Fruit fly (Drosophila melanogaster) whole organism, embryonic: Measurements from ENCODE around the gene senju.

Source experiments
- Ada2b ChIP-seq: fragments of 200-800 bp; sonication (Bioruptor generic); IDR thresholded peaks from 2 replicates; pipeline ENCODE4 v1.3.6; 2022; ENCODE audit warnings: missing biosample characterization, missing genetic modification characterization
- Asciz ChIP-seq: fragments of 200-800 bp; sonication (Bioruptor generic); optimal IDR thresholded peaks from 2 replicates; lab custom pipeline; 2017; ENCODE audit warnings: missing biosample characterization, mild to moderate bottlenecking, missing genetic modification characterization, missing genetic modification reagents
- CG10209 ChIP-seq: fragments of 200-800 bp; sonication (Bioruptor generic); optimal IDR thresholded peaks from 3 replicates; lab custom pipeline; 2017; ENCODE audit warnings: missing biosample characterization, mild to moderate bottlenecking, missing genetic modification characterization, missing genetic modification reagents
- CG11456 ChIP-seq: fragments of 200-800 bp; sonication (Bioruptor generic); IDR thresholded peaks from 3 replicates; pipeline ENCODE4 v1.3.6; 2022; ENCODE audit warnings: missing biosample characterization, missing genetic modification characterization
- CG11696 ChIP-seq: fragments of 200-800 bp; sonication (Bioruptor generic); IDR thresholded peaks from 2 replicates; pipeline ENCODE4 v1.3.6; 2022; ENCODE audit warnings: missing biosample characterization, missing genetic modification characterization
- CG12219 ChIP-seq: fragments of 200-800 bp; sonication (Bioruptor generic); optimal IDR thresholded peaks from 3 replicates; lab custom pipeline; 2018; ENCODE audit warnings: missing biosample characterization, mild to moderate bottlenecking, missing genetic modification characterization
- CG1233 ChIP-seq: fragments of 200-800 bp; sonication (Bioruptor generic); optimal IDR thresholded peaks from 4 replicates; lab custom pipeline; 2018; ENCODE audit warnings: missing biosample characterization, mild to moderate bottlenecking, missing genetic modification characterization
- CG14710 ChIP-seq: fragments of 200-800 bp; sonication (Bioruptor generic); optimal IDR thresholded peaks from 3 replicates; lab custom pipeline; 2019; ENCODE audit warnings: missing biosample characterization, mild to moderate bottlenecking, missing genetic modification characterization, moderate library complexity
- CG1529 ChIP-seq: fragments of 200-800 bp; sonication (Bioruptor generic); optimal IDR thresholded peaks from 3 replicates; lab custom pipeline; 2018; ENCODE audit warnings: missing biosample characterization, missing genetic modification characterization
- CG1602 ChIP-seq: fragments of 200-800 bp; sonication (Bioruptor generic); optimal IDR thresholded peaks from 3 replicates; lab custom pipeline; 2016; ENCODE audit warnings: missing biosample characterization, missing genetic modification characterization
- CG1603 ChIP-seq: fragments of 200-800 bp; sonication (Bioruptor generic); optimal IDR thresholded peaks from 2 replicates; lab custom pipeline; 2019; ENCODE audit warnings: missing biosample characterization, mild to moderate bottlenecking, missing genetic modification characterization, moderate library complexity
- CG16779 ChIP-seq: fragments of 200-800 bp; sonication (Bioruptor generic); IDR thresholded peaks from 2 replicates; pipeline ENCODE4 v1.3.6; 2022; ENCODE audit warnings: missing biosample characterization, missing genetic modification characterization
- CG17385 ChIP-seq: fragments of 200-800 bp; sonication (Bioruptor generic); optimal IDR thresholded peaks from 3 replicates; lab custom pipeline; 2018; ENCODE audit warnings: missing biosample characterization, mild to moderate bottlenecking, missing genetic modification characterization
- CG18599 ChIP-seq: fragments of 200-800 bp; sonication (Bioruptor generic); optimal IDR thresholded peaks from 3 replicates; lab custom pipeline; 2017; ENCODE audit warnings: missing biosample characterization, missing genetic modification characterization, mild to moderate bottlenecking, moderate library complexity, missing genetic modification reagents
- CG2202 ChIP-seq: fragments of 200-800 bp; sonication (Bioruptor generic); optimal IDR thresholded peaks from 2 replicates; lab custom pipeline; 2018; ENCODE audit warnings: missing biosample characterization, mild to moderate bottlenecking, missing genetic modification characterization
- CG2889 ChIP-seq: fragments of 200-800 bp; sonication (Bioruptor generic); IDR thresholded peaks from 3 replicates; pipeline ENCODE4 v1.3.6; 2022; ENCODE audit warnings: missing biosample characterization, missing genetic modification characterization
- CG31365 ChIP-seq: fragments of 200-800 bp; sonication (Bioruptor generic); optimal IDR thresholded peaks from 2 replicates; lab custom pipeline; 2018; ENCODE audit warnings: missing biosample characterization, mild to moderate bottlenecking, missing genetic modification characterization
- CG32767 ChIP-seq: fragments of 200-800 bp; sonication (Bioruptor generic); IDR thresholded peaks from 2 replicates; pipeline ENCODE4 v1.3.6; 2022; ENCODE audit warnings: missing biosample characterization, missing genetic modification characterization
- CG3995 ChIP-seq: fragments of 200-800 bp; sonication (Bioruptor generic); optimal IDR thresholded peaks from 3 replicates; lab custom pipeline; 2016; ENCODE audit warnings: missing biosample characterization, missing genetic modification characterization
- CG4730 ChIP-seq: fragments of 200-800 bp; sonication (Bioruptor generic); IDR thresholded peaks from 2 replicates; pipeline ENCODE4 v1.3.6; 2022; ENCODE audit warnings: missing biosample characterization, missing genetic modification characterization
- CG5180 ChIP-seq: fragments of 200-800 bp; sonication (Bioruptor generic); optimal IDR thresholded peaks from 3 replicates; lab custom pipeline; 2017; ENCODE audit warnings: missing biosample characterization, missing genetic modification characterization, mild to moderate bottlenecking, moderate library complexity, missing genetic modification reagents
- CG8478 ChIP-seq: fragments of >200 bp; optimal IDR thresholded peaks from 2 replicates; lab custom pipeline; 2018
- Hr3 ChIP-seq: fragments of 200-800 bp; sonication (Bioruptor generic); optimal IDR thresholded peaks from 3 replicates; lab custom pipeline; 2016; ENCODE audit warnings: missing biosample characterization, missing genetic modification characterization
- Hr51 ChIP-seq, 2 experiments: fragments of 200-800 bp; sonication (Bioruptor generic); optimal IDR thresholded peaks; 2 replicates in 1 of 2; 3 replicates in 1 of 2; lab custom pipeline; 2016 to 2018; ENCODE audit warnings: missing biosample characterization in 2 of 2, missing genetic modification characterization in 2 of 2, mild to moderate bottlenecking in 1 of 2, moderate library complexity in 1 of 2
- Hr78 ChIP-seq, 2 experiments: fragments of 200-800 bp in 1 of 2; fragments of >200 bp in 1 of 2; sonication (Bioruptor generic) in 1 of 2; optimal IDR thresholded peaks; 2 replicates each; lab custom pipeline; 2017 to 2019; ENCODE audit warnings: missing biosample characterization in 2 of 2, missing genetic modification characterization in 2 of 2, mild to moderate bottlenecking in 1 of 2, moderate library complexity in 1 of 2
- Lpt ChIP-seq: fragments of >200 bp; optimal IDR thresholded peaks from 2 replicates; lab custom pipeline; 2018; ENCODE audit warnings: missing biosample characterization, missing genetic modification characterization
- MBD-R2 ChIP-seq: fragments of 200-800 bp; sonication (Bioruptor generic); IDR thresholded peaks from 2 replicates; pipeline ENCODE4 v1.3.6; 2022; ENCODE audit warnings: missing biosample characterization, missing genetic modification characterization
- Mrtf ChIP-seq: fragments of 200-800 bp; sonication (Bioruptor generic); IDR thresholded peaks from 3 replicates; pipeline ENCODE4 v1.3.6; 2022; ENCODE audit warnings: missing biosample characterization, missing genetic modification characterization
- Myb ChIP-seq: fragments of 200-800 bp; sonication (Bioruptor generic); optimal IDR thresholded peaks from 2 replicates; lab custom pipeline; 2016; ENCODE audit warnings: missing biosample characterization, missing genetic modification characterization
- Rx ChIP-seq: fragments of 200-800 bp; sonication (Bioruptor generic); IDR thresholded peaks from 2 replicates; pipeline ENCODE4 v1.3.6; 2022; ENCODE audit warnings: missing biosample characterization, missing genetic modification characterization
- ara ChIP-seq: fragments of 200-800 bp; sonication (Bioruptor generic); IDR thresholded peaks from 2 replicates; pipeline ENCODE4 v1.3.6; 2022; ENCODE audit warnings: missing biosample characterization, missing genetic modification characterization
- az2 ChIP-seq: fragments of 200-800 bp; sonication (Bioruptor generic); optimal IDR thresholded peaks from 3 replicates; lab custom pipeline; 2016; ENCODE audit warnings: missing biosample characterization, missing genetic modification characterization
- bbx ChIP-seq: fragments of 200-800 bp; sonication (Bioruptor generic); IDR thresholded peaks from 2 replicates; pipeline ENCODE4 v1.3.6; 2022; ENCODE audit warnings: missing biosample characterization, missing genetic modification characterization; ENCODE audit not compliant: partially characterized antibody
- bsh ChIP-seq, 2 experiments: fragments of 200-800 bp; sonication (Bioruptor generic); optimal IDR thresholded peaks; 2 replicates each; lab custom pipeline; 2017 to 2018; ENCODE audit warnings: mild to moderate bottlenecking in 2 of 2, missing biosample characterization in 2 of 2, missing genetic modification characterization in 2 of 2, moderate library complexity in 1 of 2
- btn ChIP-seq: fragments of 200-800 bp; sonication (Bioruptor generic); optimal IDR thresholded peaks from 2 replicates; lab custom pipeline; 2016; ENCODE audit warnings: missing biosample characterization, missing genetic modification characterization
- cad ChIP-seq: fragments of >200 bp; optimal IDR thresholded peaks from 2 replicates; lab custom pipeline; 2017; ENCODE audit warnings: missing biosample characterization, missing genetic modification characterization
- crc ChIP-seq: fragments of 200-800 bp; sonication (Bioruptor generic); optimal IDR thresholded peaks from 2 replicates; lab custom pipeline; 2016; ENCODE audit warnings: missing biosample characterization, missing genetic modification characterization
- crol ChIP-seq: fragments of 200-800 bp; sonication (Bioruptor generic); IDR thresholded peaks from 2 replicates; pipeline ENCODE4 v1.3.6; 2022; ENCODE audit warnings: missing biosample characterization, missing genetic modification characterization
- eve ChIP-seq, 2 experiments: fragments of >200 bp; optimal IDR thresholded peaks; 2 replicates each; lab custom pipeline; 2017; ENCODE audit warnings: missing biosample characterization in 2 of 2, missing genetic modification characterization in 2 of 2
- fd96Cb ChIP-seq: fragments of 200-800 bp; sonication (Bioruptor generic); optimal IDR thresholded peaks from 2 replicates; lab custom pipeline; 2018; ENCODE audit warnings: missing biosample characterization, mild to moderate bottlenecking, missing genetic modification characterization, moderate library complexity
- jing ChIP-seq: fragments of 200-800 bp; sonication (Bioruptor generic); optimal IDR thresholded peaks from 2 replicates; lab custom pipeline; 2018; ENCODE audit warnings: missing biosample characterization, mild to moderate bottlenecking, missing genetic modification characterization
- klu ChIP-seq: fragments of 200-800 bp; sonication (Bioruptor generic); IDR thresholded peaks from 2 replicates; pipeline ENCODE4 v1.3.6; 2022; ENCODE audit warnings: missing biosample characterization, missing genetic modification characterization
- nmo ChIP-seq: fragments of 200-800 bp; sonication (Bioruptor generic); optimal IDR thresholded peaks from 2 replicates; lab custom pipeline; 2018; ENCODE audit warnings: missing biosample characterization, mild to moderate bottlenecking, missing genetic modification characterization, moderate library complexity
- pan ChIP-seq, 4 experiments: fragments of >200 bp in 3 of 4; fragments of 200-800 bp in 1 of 4; sonication (Bioruptor generic) in 1 of 4; optimal IDR thresholded peaks in 3 of 4; IDR thresholded peaks in 1 of 4; 2 replicates each; pipeline versions ENCODE4 v1.3.6 to Lab custom; 2017 to 2022; ENCODE audit warnings: missing biosample characterization in 2 of 4, missing genetic modification characterization in 2 of 4, mixed read lengths in 1 of 4
- phol ChIP-seq: fragments of 200-800 bp; sonication (Bioruptor generic); optimal IDR thresholded peaks from 3 replicates; lab custom pipeline; 2018; ENCODE audit warnings: missing biosample characterization, mild to moderate bottlenecking, missing genetic modification characterization, moderate library complexity
- sisA ChIP-seq: fragments of 200-800 bp; sonication (Bioruptor generic); IDR thresholded peaks from 2 replicates; pipeline ENCODE4 v1.3.6; 2022; ENCODE audit warnings: missing biosample characterization, missing genetic modification characterization
- so ChIP-seq: fragments of 200-800 bp; sonication (Bioruptor generic); IDR thresholded peaks from 3 replicates; pipeline ENCODE4 v1.3.6; 2022; ENCODE audit warnings: missing biosample characterization, missing genetic modification characterization
- sr ChIP-seq: fragments of 200-800 bp; sonication (Bioruptor generic); IDR thresholded peaks from 3 replicates; pipeline ENCODE4 v1.3.6; 2022; ENCODE audit warnings: missing biosample characterization, missing genetic modification characterization
- twi ChIP-seq: fragments of 200-800 bp; optimal IDR thresholded peaks from 2 replicates; lab custom pipeline; 2019; ENCODE audit warnings: missing biosample characterization, mild to moderate bottlenecking, missing genetic modification characterization, moderate library complexity
- yki ChIP-seq: fragments of >200 bp; optimal IDR thresholded peaks from 3 replicates; lab custom pipeline; 2018
- zfh1 ChIP-seq: fragments of 200-800 bp; sonication (Bioruptor generic); IDR thresholded peaks from 3 replicates; pipeline ENCODE4 v1.3.6; 2022; ENCODE audit warnings: missing biosample characterization, missing genetic modification characterization

senju gene

dm6 chr2L:5043043-5043442, 9.6 kb upstream of the senju start, which contains the start of the genes CG33995, CG44000 and CG44001 (continued):
- TF ChIP-seq CG1602 = peak; percentile 33
- TF ChIP-seq phol (tag; lab: Kevin White, UChicago) = peak; percentile 66
- TF ChIP-seq ara (GFP tag; lab: Robert Waterston, UW) = no peak
- no peak for TF ChIP-seq CG18599
- TF ChIP-seq CG31365 (tag; lab: Kevin White, UChicago) = no peak
- TF ChIP-seq Hr51 (GFP tag; optimal IDR thresholded peaks at IDR 0.05; lab: Kevin White, UChicago) = peak; percentile 10 to 60
- TF ChIP-seq bsh (GFP tag; optimal IDR thresholded peaks at IDR 0.05; lab: Kevin White, UChicago) = no peak
- TF ChIP-seq bbx (GFP tag; lab: Robert Waterston, UW) = peak; percentile 10
- TF ChIP-seq Myb = peak; percentile 78
- TF ChIP-seq zfh1 = peak; percentile 57; the same call in 2 of the 3 replicates
- no peak for TF ChIP-seq CG8478
- TF ChIP-seq Lpt (GFP tag; lab: Kevin White, UChicago) = no peak
- no peak for TF ChIP-seq CG11696 (GFP tag; lab: Robert Waterston, UW)
- TF ChIP-seq CG2889 (GFP tag; lab: Robert Waterston, UW) = no peak
- TF ChIP-seq CG5180 (GFP tag; lab: Kevin White, UChicago) = no peak
- 0 out of 2 replicates have a peak, but pooled peaks have one; percentile 4 for TF ChIP-seq Rx (GFP tag; lab: Robert Waterston, UW)
- TF ChIP-seq yki (lab: Kevin White, UChicago) = no peak
- TF ChIP-seq MBD-R2 (GFP tag; lab: Robert Waterston, UW) = peak; percentile 94
- TF ChIP-seq sr (GFP tag; lab: Robert Waterston, UW) = no peak
- no peak for TF ChIP-seq CG32767 (GFP tag; lab: Robert Waterston, UW)
- no peak for TF ChIP-seq CG1233 (GFP tag; lab: Kevin White, UChicago)
- no peak for TF ChIP-seq jing (GFP tag; lab: Kevin White, UChicago)
- no peak for TF ChIP-seq klu (GFP tag; lab: Robert Waterston, UW)
- TF ChIP-seq crc (GFP tag; lab: Kevin White, UChicago) = no peak
- TF ChIP-seq twi (tag; lab: Kevin White, UChicago) = peak; percentile 22
- TF ChIP-seq crol (GFP tag; lab: Robert Waterston, UW) = no peak
- peak; percentile 86 for TF ChIP-seq CG14710 (tag; lab: Kevin White, UChicago)
- TF ChIP-seq Hr3 (GFP tag; lab: Kevin White, UChicago) = peak; percentile 46
- no peak for TF ChIP-seq pan (optimal IDR thresholded peaks at IDR 0.05; lab: Kevin White, UChicago)
- TF ChIP-seq pan (GFP tag; optimal IDR thresholded peaks at IDR 0.05 in 1 of 2, IDR thresholded peaks at IDR 0.05 in 1 of 2) = peak in 1 of 2 experiments; percentile 22
- TF ChIP-seq Ada2b (GFP tag; lab: Robert Waterston, UW) = no peak
- TF ChIP-seq CG3995 (GFP tag; lab: Kevin White, UChicago) = peak; percentile 29
- TF ChIP-seq CG1603 = peak; percentile 88
- peak; percentile 22; the same call in 1 of the 2 replicates for TF ChIP-seq sisA (GFP tag; lab: Robert Waterston, UW)
- peak; percentile 59 for TF ChIP-seq nmo
- no peak for TF ChIP-seq CG2202 (tag; lab: Kevin White, UChicago)
- TF ChIP-seq btn (GFP tag; lab: Kevin White, UChicago) = peak; percentile 4
- peak; percentile 17 for TF ChIP-seq CG10209
- TF ChIP-seq CG11456 (GFP tag; lab: Robert Waterston, UW) = peak; percentile 83
- TF ChIP-seq Hr78 (GFP tag; optimal IDR thresholded peaks at IDR 0.05; lab: Kevin White, UChicago) = no peak
- TF ChIP-seq so (GFP tag; lab: Robert Waterston, UW) = no peak
- no peak for TF ChIP-seq cad (GFP tag; lab: Kevin White, UChicago)
- TF ChIP-seq CG12219 (GFP tag; lab: Kevin White, UChicago) = no peak
- no peak for TF ChIP-seq eve (GFP tag; optimal IDR thresholded peaks at IDR 0.05; lab: Kevin White, UChicago)
- TF ChIP-seq CG1529 (GFP tag; lab: Kevin White, UChicago) = no peak
- no peak for TF ChIP-seq Asciz (GFP tag; lab: Kevin White, UChicago)
- TF ChIP-seq Mrtf (GFP tag; lab: Robert Waterston, UW) = no peak
- TF ChIP-seq CG17385 (GFP tag; lab: Kevin White, UChicago) = no peak
- TF ChIP-seq CG4730 (GFP tag; lab: Robert Waterston, UW) = no peak
- peak; percentile 12 for TF ChIP-seq az2 (GFP tag; lab: Kevin White, UChicago)
- no peak for TF ChIP-seq CG16779 (GFP tag; lab: Robert Waterston, UW)
- no peak for TF ChIP-seq fd96Cb
